Fruit fly (Drosophila melanogaster) whole organism, embryonic: ENCODE measurements around the gene CG17598.

Experiments used
- Adf1 ChIP-seq: fragments of 200-800 bp; sonication (Bioruptor generic); IDR thresholded peaks from 2 replicates; pipeline ENCODE4 v1.3.6; 2022; ENCODE audit warnings: missing biosample characterization, missing genetic modification characterization
- Blimp-1 ChIP-seq: fragments of 200-800 bp; sonication (Bioruptor generic); optimal IDR thresholded peaks from 3 replicates; lab custom pipeline; 2018; ENCODE audit warnings: missing biosample characterization, missing genetic modification characterization, mild to moderate bottlenecking, moderate library complexity, missing genetic modification reagents
- C15 ChIP-seq: fragments of 200-800 bp; sonication (Bioruptor generic); IDR thresholded peaks from 3 replicates; pipeline ENCODE4 v1.3.6; 2022; ENCODE audit warnings: missing biosample characterization, missing genetic modification characterization
- CG10209 ChIP-seq: fragments of 200-800 bp; sonication (Bioruptor generic); optimal IDR thresholded peaks from 3 replicates; lab custom pipeline; 2017; ENCODE audit warnings: missing biosample characterization, mild to moderate bottlenecking, missing genetic modification characterization, missing genetic modification reagents
- CG11456 ChIP-seq: fragments of 200-800 bp; sonication (Bioruptor generic); IDR thresholded peaks from 3 replicates; pipeline ENCODE4 v1.3.6; 2022; ENCODE audit warnings: missing biosample characterization, missing genetic modification characterization
- CG12659 ChIP-seq: fragments of 200-800 bp; sonication (Bioruptor generic); optimal IDR thresholded peaks from 3 replicates; lab custom pipeline; 2017; ENCODE audit warnings: mild to moderate bottlenecking, missing biosample characterization, missing genetic modification reagents, missing genetic modification characterization
- CG12769 ChIP-seq: fragments of 200-800 bp; sonication (Bioruptor generic); optimal IDR thresholded peaks from 2 replicates; lab custom pipeline; 2019; ENCODE audit warnings: missing biosample characterization, mild to moderate bottlenecking, missing genetic modification characterization, moderate library complexity
- CG12942 ChIP-seq: fragments of 200-800 bp; sonication (Bioruptor generic); optimal IDR thresholded peaks from 3 replicates; lab custom pipeline; 2016; ENCODE audit warnings: missing biosample characterization, missing genetic modification characterization
- CG13287 ChIP-seq: fragments of 200-800 bp; sonication (Bioruptor generic); IDR thresholded peaks from 2 replicates; pipeline ENCODE4 v1.3.6; 2022; ENCODE audit warnings: missing biosample characterization, missing genetic modification characterization; ENCODE audit not compliant: partially characterized antibody
- CG15269 ChIP-seq: fragments of 200-800 bp; sonication (Bioruptor generic); optimal IDR thresholded peaks from 2 replicates; lab custom pipeline; 2018; ENCODE audit warnings: missing biosample characterization, mild to moderate bottlenecking, missing genetic modification characterization, moderate library complexity
- CG15601 ChIP-seq: fragments of 200-800 bp; sonication (Bioruptor generic); optimal IDR thresholded peaks from 3 replicates; lab custom pipeline; 2019; ENCODE audit warnings: missing biosample characterization, mild to moderate bottlenecking, missing genetic modification characterization, moderate library complexity
- CG16813 ChIP-seq: fragments of 200-800 bp; sonication (Bioruptor generic); IDR thresholded peaks from 3 replicates; pipeline ENCODE4 v1.3.6; 2022; ENCODE audit warnings: missing biosample characterization, missing genetic modification characterization; ENCODE audit not compliant: partially characterized antibody
- CG16815 ChIP-seq: fragments of 200-800 bp; sonication (Bioruptor generic); optimal IDR thresholded peaks from 3 replicates; lab custom pipeline; 2017; ENCODE audit warnings: missing biosample characterization, mild to moderate bottlenecking, missing genetic modification characterization
- CG17186 ChIP-seq: fragments of 200-800 bp; sonication (Bioruptor generic); optimal IDR thresholded peaks from 3 replicates; lab custom pipeline; 2017; ENCODE audit warnings: missing biosample characterization, missing genetic modification reagents, missing genetic modification characterization
- CG2116 ChIP-seq: fragments of 200-800 bp; sonication (Bioruptor generic); optimal IDR thresholded peaks from 3 replicates; lab custom pipeline; 2018; ENCODE audit warnings: missing biosample characterization, mild to moderate bottlenecking, missing genetic modification characterization
- CG2202 ChIP-seq: fragments of 200-800 bp; sonication (Bioruptor generic); optimal IDR thresholded peaks from 2 replicates; lab custom pipeline; 2018; ENCODE audit warnings: missing biosample characterization, mild to moderate bottlenecking, missing genetic modification characterization
- CG4282 ChIP-seq: fragments of 200-800 bp; sonication (Bioruptor generic); optimal IDR thresholded peaks from 2 replicates; lab custom pipeline; 2016; ENCODE audit warnings: missing biosample characterization, missing genetic modification characterization
- CoRest ChIP-seq: fragments of 200-800 bp; sonication (Bioruptor generic); optimal IDR thresholded peaks from 3 replicates; lab custom pipeline; 2018; ENCODE audit warnings: missing biosample characterization, mild to moderate bottlenecking, missing genetic modification characterization, moderate library complexity
- D19A ChIP-seq: fragments of 200-800 bp; optimal IDR thresholded peaks from 3 replicates; lab custom pipeline; 2019; ENCODE audit warnings: missing biosample characterization, mild to moderate bottlenecking, missing genetic modification characterization, moderate library complexity
- Deaf1 ChIP-seq: fragments of 200-800 bp; optimal IDR thresholded peaks from 3 replicates; lab custom pipeline; 2019; ENCODE audit warnings: missing biosample characterization, mild to moderate bottlenecking, missing genetic modification characterization, moderate library complexity
- Dip3 ChIP-seq: fragments of 200-800 bp; sonication (Bioruptor generic); optimal IDR thresholded peaks from 3 replicates; lab custom pipeline; 2016; ENCODE audit warnings: missing biosample characterization, missing genetic modification characterization
- Ets65A ChIP-seq: fragments of 200-800 bp; sonication (Bioruptor generic); peaks from one replicate; lab custom pipeline; 2016; ENCODE audit warnings: missing biosample characterization, missing genetic modification characterization
- HLH3B ChIP-seq: fragments of 200-800 bp; sonication (Bioruptor generic); IDR thresholded peaks from 2 replicates; pipeline ENCODE4 v1.3.6; 2022; ENCODE audit warnings: missing biosample characterization, missing genetic modification characterization
- Jarid2 ChIP-seq: fragments of 200-800 bp; sonication (Bioruptor generic); optimal IDR thresholded peaks from 3 replicates; lab custom pipeline; 2017; ENCODE audit warnings: mild to moderate bottlenecking, missing biosample characterization, missing genetic modification reagents, missing genetic modification characterization
- NC2α ChIP-seq: fragments of 200-800 bp; sonication (Bioruptor generic); optimal IDR thresholded peaks from 2 replicates; lab custom pipeline; 2016; ENCODE audit warnings: missing biosample characterization, missing genetic modification characterization
- Optix ChIP-seq: fragments of 200-800 bp; sonication (Bioruptor generic); IDR thresholded peaks from 3 replicates; pipeline ENCODE4 v1.3.6; 2022; ENCODE audit warnings: missing biosample characterization, missing genetic modification characterization
- Six4 ChIP-seq: fragments of 200-800 bp; sonication (Bioruptor generic); optimal IDR thresholded peaks from 2 replicates; lab custom pipeline; 2016; ENCODE audit warnings: missing biosample characterization, missing genetic modification characterization
- Vsx1 ChIP-seq: fragments of 200-800 bp; sonication (Bioruptor generic); optimal IDR thresholded peaks from 2 replicates; lab custom pipeline; 2017; ENCODE audit warnings: missing biosample characterization, mild to moderate bottlenecking, missing genetic modification characterization, missing genetic modification reagents
- YL-1 ChIP-seq: fragments of 200-800 bp; sonication (Bioruptor generic); optimal IDR thresholded peaks from 3 replicates; lab custom pipeline; 2017; ENCODE audit warnings: missing biosample characterization, mild to moderate bottlenecking, missing genetic modification characterization
- cg ChIP-seq: fragments of 200-800 bp; sonication (Bioruptor generic); optimal IDR thresholded peaks from 3 replicates; lab custom pipeline; 2019; ENCODE audit warnings: missing biosample characterization, mild to moderate bottlenecking, missing genetic modification characterization, moderate library complexity
- chinmo ChIP-seq: fragments of 200-800 bp; sonication (Bioruptor generic); IDR thresholded peaks from 4 replicates; pipeline ENCODE4 v1.3.6; 2022; ENCODE audit warnings: missing biosample characterization, missing genetic modification characterization; ENCODE audit not compliant: partially characterized antibody
- ci ChIP-seq: fragments of 200-800 bp; sonication (Bioruptor generic); IDR thresholded peaks from 3 replicates; pipeline ENCODE4 v1.3.6; 2022; ENCODE audit warnings: missing biosample characterization, missing genetic modification characterization
- esg ChIP-seq: fragments of 200-800 bp; sonication (Bioruptor generic); conservative IDR thresholded peaks from 2 replicates; pipeline ENCODE4 v1.3.6; 2022; ENCODE audit warnings: missing biosample characterization, missing genetic modification characterization
- grau ChIP-seq: fragments of 200-800 bp; optimal IDR thresholded peaks from 3 replicates; lab custom pipeline; 2019; ENCODE audit warnings: missing biosample characterization, mild to moderate bottlenecking, missing genetic modification characterization, moderate library complexity
- grn ChIP-seq: fragments of 200-800 bp; sonication (Bioruptor generic); optimal IDR thresholded peaks from 3 replicates; lab custom pipeline; 2017; ENCODE audit warnings: missing biosample characterization, missing genetic modification characterization
- hb ChIP-seq: fragments of 200-800 bp; sonication (Bioruptor generic); IDR thresholded peaks from 3 replicates; pipeline ENCODE4 v1.3.6; 2022; ENCODE audit warnings: missing biosample characterization, missing genetic modification characterization; ENCODE audit not compliant: partially characterized antibody
- kah ChIP-seq: fragments of 200-800 bp; sonication (Bioruptor generic); optimal IDR thresholded peaks from 2 replicates; lab custom pipeline; 2018; ENCODE audit warnings: missing biosample characterization, mild to moderate bottlenecking, missing genetic modification characterization
- luna ChIP-seq: fragments of 200-800 bp; sonication (Bioruptor generic); optimal IDR thresholded peaks from 2 replicates; lab custom pipeline; 2016; ENCODE audit warnings: missing biosample characterization, missing genetic modification characterization
- oc ChIP-seq: fragments of 200-800 bp; sonication (Bioruptor generic); optimal IDR thresholded peaks from 2 replicates; lab custom pipeline; 2018; ENCODE audit warnings: missing biosample characterization, mild to moderate bottlenecking, missing genetic modification characterization, moderate library complexity
- otp ChIP-seq: fragments of 200-800 bp; sonication (Bioruptor generic); IDR thresholded peaks from 3 replicates; pipeline ENCODE4, ENCODE4 v1.3.6; 2022; ENCODE audit warnings: missing biosample characterization, missing genetic modification characterization
- sd ChIP-seq: fragments of 200-800 bp; sonication (Bioruptor generic); optimal IDR thresholded peaks from 3 replicates; lab custom pipeline; 2018; ENCODE audit warnings: missing biosample characterization, mild to moderate bottlenecking, missing genetic modification characterization, moderate library complexity
- sens ChIP-seq: fragments of 200-800 bp; sonication (Bioruptor generic); peaks from one replicate; lab custom pipeline; 2016; ENCODE audit warnings: missing biosample characterization, missing genetic modification characterization
- seq ChIP-seq: fragments of 200-800 bp; sonication (Bioruptor generic); IDR thresholded peaks from 2 replicates; pipeline ENCODE4 v1.3.6; 2022; ENCODE audit warnings: missing biosample characterization, missing genetic modification characterization
- slou ChIP-seq: fragments of 200-800 bp; sonication (Bioruptor generic); optimal IDR thresholded peaks from 3 replicates; lab custom pipeline; 2016; ENCODE audit warnings: missing biosample characterization, missing genetic modification characterization
- tna ChIP-seq: fragments of 200-800 bp; sonication (Bioruptor generic); IDR thresholded peaks from 2 replicates; pipeline ENCODE4 v1.3.6; 2022; ENCODE audit warnings: missing biosample characterization, missing genetic modification characterization; ENCODE audit not compliant: partially characterized antibody
- z ChIP-seq: fragments of 200-800 bp; sonication (Bioruptor generic); IDR thresholded peaks from 3 replicates; pipeline ENCODE4 v1.3.6; 2022; ENCODE audit warnings: missing biosample characterization, missing genetic modification characterization
- zfh2 ChIP-seq: fragments of 200-800 bp; sonication (Bioruptor generic); optimal IDR thresholded peaks from 2 replicates; lab custom pipeline; 2016; ENCODE audit warnings: missing biosample characterization, missing genetic modification characterization

Gene CG17598

dm6 chrX:22527210-22527609 is 13.0 kb downstream of the CG17598 start:
- TF ChIP-seq Blimp-1 (GFP tag; lab: Kevin White, UChicago) = peak; percentile 73
- no peak for TF ChIP-seq CG12942
- TF ChIP-seq CG11456 (GFP tag; lab: Robert Waterston, UW) = 0 out of 3 replicates have a peak, but pooled peaks have one; percentile 24

DNA sequence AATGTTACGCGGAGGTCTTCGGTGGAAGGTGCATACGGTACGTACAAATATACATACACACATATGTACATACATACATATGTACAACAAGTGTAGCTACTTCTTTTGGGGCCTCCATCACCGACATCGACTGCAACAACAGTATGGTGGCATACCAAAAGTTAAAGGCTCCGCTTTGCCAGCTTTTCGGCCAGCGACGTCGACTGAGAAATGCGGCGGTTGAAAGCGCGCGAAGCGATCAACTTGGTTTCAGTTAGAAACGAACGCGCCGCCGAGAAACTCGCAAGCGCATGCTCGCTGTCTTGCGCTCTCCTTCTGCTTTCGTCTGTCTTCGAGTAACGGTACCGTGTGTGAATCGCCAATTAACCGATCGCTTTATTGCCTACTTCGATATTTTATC is 25.2 kb downstream of the CG17598 start, which contains the start of gene CG17600:
Gene CG17600 (plus strand): TSS at position 250 of the 400 bp plus-strand sequence.
- TF ChIP-seq Ets65A (no peak), chinmo (GFP tag; lab: Robert Waterston, UW) (0 out of 4 replicates have a peak, but pooled peaks have one; percentile 45), otp (GFP tag; lab: Robert Waterston, UW) (no peak), Deaf1 (peak; percentile 39), luna (no peak), kah (GFP tag; lab: Kevin White, UChicago) (no peak), z (no peak), CG13287 (GFP tag; lab: Robert Waterston, UW) (peak; percentile 13; the same call in 1 of the 2 replicates), Optix (GFP tag; lab: Robert Waterston, UW) (no peak), CG2116 (GFP tag; lab: Kevin White, UChicago) (no peak), CG15269 (tag; lab: Kevin White, UChicago) (peak; percentile 36), ci (GFP tag; lab: Robert Waterston, UW) (0 out of 3 replicates have a peak, but pooled peaks have one; percentile 1), sens (peak; percentile 48), Adf1 (GFP tag; lab: Robert Waterston, UW) (no peak), CoRest (no peak), oc (tag; lab: Kevin White, UChicago) (peak; percentile 41), Jarid2 (GFP tag; lab: Kevin White, UChicago) (peak; percentile 42), sd (tag; lab: Kevin White, UChicago) (peak; percentile 21), zfh2 (GFP tag; lab: Kevin White, UChicago) (no peak), esg (GFP tag; lab: Robert Waterston, UW) (no peak), CG15601 (tag; lab: Kevin White, UChicago) (peak; percentile 97), C15 (no peak), grn (GFP tag; lab: Kevin White, UChicago) (no peak), grau (tag; lab: Kevin White, UChicago) (no peak), CG16813 (GFP tag; lab: Robert Waterston, UW) (no peak), Six4 (GFP tag; lab: Kevin White, UChicago) (no peak)

- TF ChIP-seq CG12769 (tag; lab: Kevin White, UChicago) (peak; percentile 25), Deaf1 (peak; percentile 6), NC2α (GFP tag; lab: Kevin White, UChicago) (no peak), cg (GFP tag; lab: Kevin White, UChicago) (peak; percentile 55), ci (GFP tag; lab: Robert Waterston, UW) (0 out of 3 replicates have a peak, but pooled peaks have one; percentile 9), Blimp-1 (GFP tag; lab: Kevin White, UChicago) (peak; percentile 86), CG4282 (no peak)
Observed at dm6 chrX:22512071-22512470, 28.1 kb downstream of the CG17598 start.

dm6 chrX:22510776-22511175 is 29.4 kb downstream of the CG17598 start:
- TF ChIP-seq tna (GFP tag; lab: Robert Waterston, UW) (peak; percentile 33; the same call in 1 of the 2 replicates), Vsx1 (GFP tag; lab: Kevin White, UChicago) (no peak), YL-1 (GFP tag; lab: Kevin White, UChicago) (no peak), CG17186 (GFP tag; lab: Kevin White, UChicago) (no peak), CG10209 (GFP tag; lab: Kevin White, UChicago) (no peak), Dip3 (GFP tag; lab: Kevin White, UChicago) (no peak), slou (no peak), CG12659 (GFP tag; lab: Kevin White, UChicago) (no peak), D19A (tag; lab: Kevin White, UChicago) (no peak), cg (GFP tag; lab: Kevin White, UChicago) (no peak), seq (GFP tag; lab: Robert Waterston, UW) (no peak), hb (GFP tag; lab: Robert Waterston, UW) (peak; percentile 54; the same call in 1 of the 3 replicates), CG16815 (no peak), CG2202 (tag; lab: Kevin White, UChicago) (no peak), HLH3B (no peak)
